Fruit fly (Drosophila melanogaster): ENCODE measurements around the gene mrn.

The mrn gene

dm6 chr3L:15566484-15566955 lies 13.8 kb downstream of the mrn start (continued):
- TF ChIP-seq CG9797 (GFP tag; optimal IDR thresholded peaks at IDR 0.05): no peak
- peak; percentile 38 for TF ChIP-seq CG3065 (GFP tag; optimal IDR thresholded peaks at IDR 0.05)
- TF ChIP-seq chm (GFP tag; IDR thresholded peaks at IDR 0.05): peak; percentile 73
- TF ChIP-seq Antp (GFP tag; optimal IDR thresholded peaks at IDR 0.05): no peak
- TF ChIP-seq CG10959 (GFP tag; IDR thresholded peaks at IDR 0.05): no peak
- no peak for TF ChIP-seq Doc2 (GFP tag; IDR thresholded peaks at IDR 0.05)
- peak; percentile 85 for TF ChIP-seq fd64A (GFP tag; optimal IDR thresholded peaks at IDR 0.05)
- no peak for TF ChIP-seq CG1024 (GFP tag; IDR thresholded peaks at IDR 0.05)
- no peak for TF ChIP-seq nom (GFP tag; optimal IDR thresholded peaks at IDR 0.05)
- peak; percentile 8 for TF ChIP-seq Bteb2 (GFP tag; optimal IDR thresholded peaks at IDR 0.05)
- TF ChIP-seq CG5180 (GFP tag; optimal IDR thresholded peaks at IDR 0.05): peak; percentile 71
- TF ChIP-seq CG15073 (GFP tag; optimal IDR thresholded peaks at IDR 0.05): no peak
- 0 out of 3 replicates have a peak, but pooled peaks have one; percentile 7 for TF ChIP-seq CG7357 (GFP tag; IDR thresholded peaks at IDR 0.05)
- TF ChIP-seq Doc3 (GFP tag; IDR thresholded peaks at IDR 0.05; ENCODE audit: partially characterized antibody): no peak
- TF ChIP-seq Kr (GFP tag; optimal IDR thresholded peaks at IDR 0.05): peak; percentile 47
- TF ChIP-seq CG9727 (GFP tag; optimal IDR thresholded peaks at IDR 0.05): peak; percentile 68
- TF ChIP-seq Hmx (GFP tag; optimal IDR thresholded peaks at IDR 0.05): no peak
- TF ChIP-seq Ravus (GFP tag; IDR thresholded peaks at IDR 0.05): no peak
- TF ChIP-seq CG30020 (tag; optimal IDR thresholded peaks at IDR 0.05): no peak
- no peak for TF ChIP-seq CG8765 (GFP tag; IDR thresholded peaks at IDR 0.05)
- TF ChIP-seq dmrt99B (tag; optimal IDR thresholded peaks at IDR 0.05): no peak
- TF ChIP-seq Awh (GFP tag; IDR thresholded peaks at IDR 0.05): peak; percentile 62
- TF ChIP-seq Opbp (GFP tag; IDR thresholded peaks at IDR 0.05; ENCODE audit: partially characterized antibody): no peak
- peak; percentile 85 for TF ChIP-seq kni (GFP tag; optimal IDR thresholded peaks at IDR 0.05)
- TF ChIP-seq dmrt11E (tag; optimal IDR thresholded peaks at IDR 0.05): peak; percentile 4
- TF ChIP-seq repo (GFP tag; optimal IDR thresholded peaks at IDR 0.05): no peak
- peak; percentile 51 for TF ChIP-seq Oli (tag; optimal IDR thresholded peaks at IDR 0.05)
- peak; percentile 92 for TF ChIP-seq CG15479 (GFP tag; optimal IDR thresholded peaks at IDR 0.05)
- TF ChIP-seq CG6175 (GFP tag; IDR thresholded peaks at IDR 0.05): peak; percentile 54; the same call in 1 of the 3 replicates
- peak; percentile 33 for TF ChIP-seq slp2 (GFP tag; optimal IDR thresholded peaks at IDR 0.05)
- TF ChIP-seq shn (GFP tag; optimal IDR thresholded peaks at IDR 0.05): no peak
- no peak for TF ChIP-seq pnt (GFP tag; optimal IDR thresholded peaks at IDR 0.05)
- TF ChIP-seq eyg (GFP tag; optimal IDR thresholded peaks at IDR 0.05): peak; percentile 58
- peak; percentile 77 for TF ChIP-seq Atf6 (GFP tag; IDR thresholded peaks at IDR 0.05)
- TF ChIP-seq CG17328 (GFP tag; IDR thresholded peaks at IDR 0.05): no peak; the same call in 1 of the 2 replicates
- TF ChIP-seq HLH3B (GFP tag; IDR thresholded peaks at IDR 0.05): peak; percentile 49; the same call in 1 of the 2 replicates
- no peak for TF ChIP-seq trh (GFP tag; optimal IDR thresholded peaks at IDR 0.05)
- peak; percentile 80 for TF ChIP-seq CG1233 (GFP tag; optimal IDR thresholded peaks at IDR 0.05)
- no peak for TF ChIP-seq ssp (GFP tag; IDR thresholded peaks at IDR 0.05)
- peak; percentile 53 for TF ChIP-seq CG18619 (GFP tag; optimal IDR thresholded peaks at IDR 0.05)
- TF ChIP-seq CG12391 (tag; optimal IDR thresholded peaks at IDR 0.05): peak; percentile 14
- peak; percentile 11 for TF ChIP-seq p53 (GFP tag; optimal IDR thresholded peaks at IDR 0.05)
- TF ChIP-seq Poxn (GFP tag; IDR thresholded peaks at IDR 0.05): no peak
- TF ChIP-seq Chrac-16 (GFP tag; optimal IDR thresholded peaks at IDR 0.05): no peak
- TF ChIP-seq dpn (GFP tag; optimal IDR thresholded peaks at IDR 0.05): no peak
- TF ChIP-seq gcm (GFP tag; optimal IDR thresholded peaks at IDR 0.05): peak; percentile 55
- no peak for TF ChIP-seq cad (GFP tag; optimal IDR thresholded peaks at IDR 0.05)
- TF ChIP-seq CG9609 (GFP tag; optimal IDR thresholded peaks at IDR 0.05): no peak
- TF ChIP-seq HHEX (GFP tag; optimal IDR thresholded peaks at IDR 0.05): peak; percentile 90
- TF ChIP-seq h (optimal IDR thresholded peaks at IDR 0.05): no peak
- no peak for TF ChIP-seq lbe (GFP tag; optimal IDR thresholded peaks at IDR 0.05)
- no peak for TF ChIP-seq dimm (GFP tag; IDR thresholded peaks at IDR 0.05)

Measured in whole organism, embryonic.